Worm (Caenorhabditis elegans): Measurements from ENCODE around the gene F10D2.8.

The F10D2.8 gene

DNA sequence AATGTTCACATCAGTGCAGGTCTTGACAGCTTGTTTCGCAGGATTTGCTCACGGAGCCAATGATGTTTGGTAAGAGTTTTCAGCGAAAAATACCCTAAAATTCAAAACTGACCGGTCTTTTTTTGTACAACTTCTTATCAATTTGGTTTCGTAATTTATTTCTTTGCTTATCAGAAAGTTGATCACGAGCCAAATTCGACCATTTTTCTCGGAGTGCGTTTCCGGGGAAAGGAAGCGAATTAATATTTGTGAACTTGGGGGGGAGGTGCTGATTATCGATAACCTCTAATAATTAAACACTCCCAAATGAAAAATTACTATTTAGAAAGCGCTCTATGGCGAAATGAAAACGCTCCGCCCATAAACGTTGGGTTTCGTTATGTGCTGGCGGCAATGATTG, 36.1 kb upstream of the F10D2.8 start:
- TF ChIP-seq lin-13 (tag; optimal IDR thresholded peaks at IDR 0.05) (no peak), lin-32 (GFP tag; optimal IDR thresholded peaks at IDR 0.05) (no peak), mab-5 (tag; optimal IDR thresholded peaks at IDR 0.05) (no peak), nhr-237 (tag; optimal IDR thresholded peaks at IDR 0.05) (no peak), nhr-12 (tag; optimal IDR thresholded peaks at IDR 0.05) (no peak), mls-2 (tag; optimal IDR thresholded peaks at IDR 0.05) (no peak), elt-3 (tag; optimal IDR thresholded peaks at IDR 0.05) (no peak), snpc-4 (tag; optimal IDR thresholded peaks at IDR 0.05) (no peak), ces-1 (GFP tag; optimal IDR thresholded peaks at IDR 0.05) (no peak), ceh-83 (GFP tag; optimal IDR thresholded peaks at IDR 0.05) (no peak), flh-1 (GFP tag; optimal IDR thresholded peaks at IDR 0.05) (no peak), cnd-1 (tag; optimal IDR thresholded peaks at IDR 0.05) (no peak), mep-1 (tag; optimal IDR thresholded peaks at IDR 0.05) (no peak), pha-4 (tag; optimal IDR thresholded peaks at IDR 0.05) (no peak), sem-2 (GFP tag; optimal IDR thresholded peaks at IDR 0.05) (no peak), hlh-1 (tag; optimal IDR thresholded peaks at IDR 0.05) (no peak), elt-1 (tag; optimal IDR thresholded peaks at IDR 0.05; ENCODE audit: borderline replicate concordance, insufficient read depth) (no peak)

DNA sequence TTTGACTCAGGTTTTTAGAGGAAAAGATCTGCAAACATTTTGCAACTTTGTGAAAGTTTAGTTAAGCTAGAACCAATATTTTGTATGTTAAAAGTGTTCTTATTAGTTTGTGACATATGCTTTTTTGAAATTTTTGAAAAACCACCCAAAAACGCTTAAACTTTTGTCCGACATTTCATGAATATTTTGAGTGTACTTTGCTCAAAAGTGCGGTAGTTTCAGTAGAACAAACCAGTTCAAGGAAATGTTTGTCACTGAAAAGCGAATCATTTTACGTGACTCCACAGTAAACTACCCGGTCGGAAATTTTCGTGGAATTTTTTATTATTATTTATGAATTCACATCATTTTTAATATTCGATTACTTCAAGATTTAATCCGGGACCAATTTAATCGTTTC, 34.0 kb upstream of the F10D2.8 start, which contains the start of gene pitr-5:
TSS of gene pitr-5 (plus strand) at position 301 of the 400 bp plus-strand sequence.
- TF ChIP-seq mab-5 (tag; optimal IDR thresholded peaks at IDR 0.05) (no peak), ceh-83 (GFP tag; optimal IDR thresholded peaks at IDR 0.05) (no peak), sem-2 (GFP tag; optimal IDR thresholded peaks at IDR 0.05) (no peak), cnd-1 (tag; optimal IDR thresholded peaks at IDR 0.05) (no peak), mep-1 (tag; optimal IDR thresholded peaks at IDR 0.05) (no peak), nhr-2 (tag; optimal IDR thresholded peaks at IDR 0.05) (no peak), nhr-237 (tag; optimal IDR thresholded peaks at IDR 0.05) (no peak), elt-3 (tag; optimal IDR thresholded peaks at IDR 0.05) (no peak), unc-39 (tag; optimal IDR thresholded peaks at IDR 0.05) (no peak), bed-3 (GFP tag; optimal IDR thresholded peaks at IDR 0.05) (no peak), snpc-4 (tag; optimal IDR thresholded peaks at IDR 0.05) (no peak), unc-62 (GFP tag; optimal IDR thresholded peaks at IDR 0.05) (no peak), nhr-76 (tag; optimal IDR thresholded peaks at IDR 0.05) (no peak), nhr-12 (tag; optimal IDR thresholded peaks at IDR 0.05) (no peak), elt-1 (tag; optimal IDR thresholded peaks at IDR 0.05; ENCODE audit: borderline replicate concordance, insufficient read depth) (no peak)

DNA sequence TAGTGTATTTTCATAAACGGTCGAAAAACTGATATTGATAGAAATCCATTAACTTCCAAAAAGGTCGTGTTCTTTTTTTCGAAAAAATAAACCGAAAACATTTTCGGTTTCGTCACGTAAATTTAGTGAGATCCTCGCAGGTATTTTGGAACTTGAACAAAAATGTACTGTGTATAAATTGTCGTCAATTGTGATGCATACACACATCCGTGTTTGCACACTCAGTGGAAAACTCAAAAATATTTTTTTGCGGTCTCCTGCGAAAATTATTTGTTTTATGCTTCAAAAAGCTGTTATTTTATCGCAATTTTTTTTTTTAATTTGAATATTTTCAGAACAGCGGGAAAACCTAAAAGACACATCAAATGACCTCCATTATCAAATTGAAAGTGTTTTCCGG, 28.3 kb upstream of the F10D2.8 start, which contains the start of gene cpsf-2:
TSS of gene cpsf-2 (plus strand) at position 330 of the 400 bp plus-strand sequence.
- TF ChIP-seq lsy-2 (tag; optimal IDR thresholded peaks at IDR 0.05): no peak
- TF ChIP-seq nhr-237 (tag; optimal IDR thresholded peaks at IDR 0.05): peak; percentile 9

DNA sequence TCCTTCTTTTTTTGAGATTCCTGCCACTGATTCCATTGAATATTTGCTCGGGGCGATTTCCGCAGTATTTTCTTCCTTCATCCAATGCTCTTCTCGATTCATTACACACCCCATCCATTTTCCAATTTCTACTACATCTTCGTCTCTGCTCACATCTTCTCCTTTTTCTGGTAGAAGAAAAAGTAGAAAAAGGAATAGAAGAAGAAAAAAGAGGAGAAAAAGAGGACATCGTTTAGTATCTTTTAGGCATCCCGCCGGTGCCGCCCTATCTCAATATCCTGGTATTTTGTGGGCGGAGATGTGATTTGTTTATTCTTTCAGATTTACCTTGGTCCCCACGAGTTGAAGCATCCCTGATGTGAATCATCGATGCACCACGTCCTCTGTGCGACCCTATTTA, 24.7 kb upstream of the F10D2.8 start, which contains the start of gene lgc-39:
TSS of gene lgc-39 (plus strand) at position 301 of the 400 bp plus-strand sequence.
- TF ChIP-seq snpc-4 (tag; optimal IDR thresholded peaks at IDR 0.05) (no peak), ceh-43 (GFP tag; optimal IDR thresholded peaks at IDR 0.05) (no peak), mls-2 (tag; optimal IDR thresholded peaks at IDR 0.05) (no peak), blmp-1 (tag; optimal IDR thresholded peaks at IDR 0.05) (no peak), unc-120 (tag; optimal IDR thresholded peaks at IDR 0.05; ENCODE audit: poor library complexity, severe bottlenecking) (no peak), cnd-1 (tag; optimal IDR thresholded peaks at IDR 0.05) (no peak), nhr-12 (tag; optimal IDR thresholded peaks at IDR 0.05) (no peak), pha-4 (tag; optimal IDR thresholded peaks at IDR 0.05) (no peak), bed-3 (GFP tag; optimal IDR thresholded peaks at IDR 0.05) (no peak), nhr-237 (tag; optimal IDR thresholded peaks at IDR 0.05) (no peak), tbx-8 (GFP tag; optimal IDR thresholded peaks at IDR 0.05) (no peak), elt-3 (tag; optimal IDR thresholded peaks at IDR 0.05) (no peak), drap-1 (GFP tag; optimal IDR thresholded peaks at IDR 0.05) (no peak), M03D4.4 (tag; optimal IDR thresholded peaks at IDR 0.05) (no peak)

DNA sequence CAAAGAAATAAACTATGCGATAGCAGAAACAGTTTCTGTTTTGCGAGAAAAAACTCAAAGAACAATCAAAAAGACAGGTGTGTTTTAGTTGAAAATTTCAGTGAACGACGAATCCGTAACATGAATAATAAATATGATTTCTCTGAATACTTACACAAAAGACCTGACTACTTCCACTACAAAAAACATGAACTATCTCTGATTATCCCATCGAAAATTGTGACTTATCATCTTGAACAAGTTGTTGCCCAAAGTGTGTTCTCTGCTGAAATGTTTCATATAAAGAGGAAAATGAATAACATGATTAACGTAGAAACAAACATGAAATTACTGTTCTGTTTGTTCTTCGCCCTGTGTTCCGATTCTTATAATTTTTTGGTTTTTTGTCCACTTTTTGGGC, 16.2 kb upstream of the F10D2.8 start, which contains the start of gene ugt-36:
TSS of gene ugt-36 (plus strand) at position 301 of the 400 bp plus-strand sequence.
- TF ChIP-seq drap-1 (GFP tag; optimal IDR thresholded peaks at IDR 0.05) (no peak), nhr-76 (tag; optimal IDR thresholded peaks at IDR 0.05) (no peak)

DNA sequence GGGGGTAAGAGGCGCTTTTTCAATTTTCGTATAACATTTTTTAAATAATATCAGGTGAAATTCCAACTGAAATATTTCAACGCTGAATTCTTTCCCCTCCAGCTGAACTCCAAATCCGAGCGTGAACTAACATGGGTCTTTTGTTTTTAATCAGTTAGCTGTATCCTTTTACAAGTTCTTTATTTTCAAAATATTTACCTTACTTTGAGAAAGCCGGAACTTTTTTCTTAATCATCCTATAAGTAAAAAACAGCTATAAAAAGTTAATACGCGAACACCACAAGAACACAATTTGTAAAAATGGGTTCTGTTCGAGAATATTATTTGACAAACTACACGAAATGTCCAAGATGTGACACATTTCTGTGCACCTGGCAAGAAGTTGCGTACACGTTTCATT, 13.7 kb upstream of the F10D2.8 start, which contains the start of gene srh-83:
TSS of gene srh-83 (plus strand) at position 301 of the 400 bp plus-strand sequence.
- TF ChIP-seq lin-13 (tag; optimal IDR thresholded peaks at IDR 0.05): no peak

Data from whole organism, mixed stage, embryonic.